Worm (Caenorhabditis elegans) whole organism, L2 larva: Measurements from ENCODE around the gene nhr-267.

Source experiments
- R02D3.7 ChIP-seq: fragments of 150-350 bp; optimal IDR thresholded peaks from 2 replicates; lab custom pipeline; 2014; ENCODE audit warnings: missing biosample characterization, missing genetic modification characterization
- ceh-82 ChIP-seq: fragments of 150-350 bp; optimal IDR thresholded peaks from 2 replicates; lab custom pipeline; 2014; ENCODE audit warnings: missing biosample characterization, missing genetic modification characterization
- crh-2 ChIP-seq: sonication (generic microtip); optimal IDR thresholded peaks from 2 replicates; lab custom pipeline; 2017; ENCODE audit warnings: missing biosample characterization, missing genetic modification characterization
- lin-39 ChIP-seq: fragments of 150-350 bp; optimal IDR thresholded peaks from 2 replicates; lab custom pipeline; 2014; ENCODE audit warnings: missing biosample characterization, missing genetic modification reagents, missing genetic modification characterization
- mbf-1 ChIP-seq: sonication (generic microtip); optimal IDR thresholded peaks from 2 replicates; lab custom pipeline; 2017; ENCODE audit warnings: missing biosample characterization, missing genetic modification characterization
- nhr-12 ChIP-seq: fragments of 150-350 bp; optimal IDR thresholded peaks from 2 replicates; lab custom pipeline; 2014; ENCODE audit warnings: missing biosample characterization, missing genetic modification characterization
- skn-1 ChIP-seq: sonication (generic microtip); optimal IDR thresholded peaks from 2 replicates; lab custom pipeline; 2017; ENCODE audit warnings: missing biosample characterization, missing genetic modification characterization
- snpc-4 ChIP-seq: fragments of 150-350 bp; optimal IDR thresholded peaks from 2 replicates; lab custom pipeline; 2014; ENCODE audit warnings: missing biosample characterization, missing genetic modification characterization
- unc-39 ChIP-seq: fragments of 150-350 bp; optimal IDR thresholded peaks from 2 replicates; lab custom pipeline; 2014; ENCODE audit warnings: missing biosample characterization, missing genetic modification characterization

DNA sequence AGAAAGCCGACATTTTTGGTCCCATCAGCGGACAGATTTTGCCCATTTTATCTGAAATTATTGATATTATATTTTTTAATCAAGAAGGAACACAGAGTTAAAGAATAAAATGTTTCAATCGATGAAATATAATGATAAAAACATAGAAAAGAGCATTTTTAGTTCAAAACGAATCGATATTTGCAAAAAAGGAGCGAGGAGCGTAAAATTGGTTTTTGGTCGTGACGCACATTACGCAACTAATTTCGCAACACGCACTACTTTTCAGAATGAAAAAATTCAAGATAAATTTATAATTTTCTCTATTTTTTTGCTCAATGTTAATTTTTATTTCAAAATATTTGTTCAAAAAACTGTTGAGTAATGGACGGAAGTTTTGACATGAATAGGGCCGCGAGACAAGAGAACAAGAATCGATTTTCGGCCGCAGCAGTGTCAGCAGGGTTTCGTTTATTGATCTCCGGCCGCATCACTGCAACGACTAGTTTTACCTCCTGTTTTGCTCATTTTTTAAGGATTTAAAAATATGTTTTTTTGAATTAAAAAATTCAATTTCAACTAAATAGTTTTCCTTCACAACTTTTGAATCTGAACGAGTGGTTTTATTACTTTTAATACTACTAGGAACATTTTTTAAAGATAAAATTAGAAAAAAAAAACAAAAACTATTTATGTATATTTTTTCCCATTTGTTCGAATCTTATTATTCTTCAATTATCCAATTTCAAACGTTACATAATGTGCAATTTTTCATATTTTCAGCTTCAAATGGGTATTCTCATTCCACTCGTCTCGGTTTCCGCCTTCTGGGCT lies 35.0 kb upstream of the nhr-267 start, which contains the start of the genes F49C12.12 and vha-17:
- TF ChIP-seq snpc-4 (tag; lab: Kevin White, UChicago) = no peak
- TF ChIP-seq unc-39 (tag; lab: Kevin White, UChicago) = no peak
- TF ChIP-seq nhr-12 (tag; lab: Kevin White, UChicago) = no peak
- TF ChIP-seq skn-1 (tag; lab: Kevin White, UChicago) = no peak
- TF ChIP-seq ceh-82 (tag; lab: Kevin White, UChicago) = no peak
- TF ChIP-seq R02D3.7 (tag; lab: Kevin White, UChicago) = no peak
- peak; percentile 17 for TF ChIP-seq crh-2 (tag; lab: Kevin White, UChicago)
- no peak for TF ChIP-seq lin-39 (tag; lab: Kevin White, UChicago)
- TF ChIP-seq mbf-1 = no peak
